Worm (Caenorhabditis elegans): ENCODE data around the gene clc-21.
A peak's percentile ranks its signal among the peaks of the same experiment; 100 is the strongest.

clc-21 gene

DNA sequence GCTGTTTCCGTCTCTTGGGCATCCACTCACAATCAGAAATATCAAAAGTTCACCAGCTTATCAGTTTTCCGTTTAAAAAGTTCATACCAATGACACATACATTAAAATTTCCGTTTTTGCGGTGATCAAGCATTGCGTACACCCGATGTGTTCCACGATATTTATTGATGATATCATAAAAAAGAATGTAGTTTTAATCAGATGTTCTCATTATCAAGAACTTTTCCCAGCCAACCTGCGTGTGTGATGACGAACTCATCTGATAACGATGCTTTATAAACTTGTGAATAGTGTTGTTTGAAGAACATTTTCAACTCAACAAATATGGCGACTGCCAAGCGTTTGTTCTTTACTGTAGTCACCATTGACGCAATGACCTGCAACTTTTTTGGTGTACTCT lies at the start of gene clc-21:
Gene clc-21 (plus strand): TSS at position 301 of the 400 bp plus-strand sequence.
- TF ChIP-seq lin-13 (tag; optimal IDR thresholded peaks at IDR 0.05) (no peak), ceh-39 (tag; optimal IDR thresholded peaks at IDR 0.05) (no peak), nhr-28 (tag; optimal IDR thresholded peaks at IDR 0.05) (no peak), snpc-4 (tag; optimal IDR thresholded peaks at IDR 0.05) (no peak), ztf-11 (tag; optimal IDR thresholded peaks at IDR 0.05) (no peak), pha-4 (tag; optimal IDR thresholded peaks at IDR 0.05) (no peak), unc-62 (GFP tag; optimal IDR thresholded peaks at IDR 0.05) (no peak), tbx-8 (GFP tag; optimal IDR thresholded peaks at IDR 0.05) (no peak), zip-8 (tag; optimal IDR thresholded peaks at IDR 0.05) (no peak), blmp-1 (tag; optimal IDR thresholded peaks at IDR 0.05) (no peak), ceh-83 (GFP tag; optimal IDR thresholded peaks at IDR 0.05) (no peak), hlh-1 (tag; optimal IDR thresholded peaks at IDR 0.05) (no peak), lin-32 (GFP tag; optimal IDR thresholded peaks at IDR 0.05) (no peak), bed-3 (GFP tag; optimal IDR thresholded peaks at IDR 0.05) (no peak), cnd-1 (tag; optimal IDR thresholded peaks at IDR 0.05) (no peak)

DNA sequence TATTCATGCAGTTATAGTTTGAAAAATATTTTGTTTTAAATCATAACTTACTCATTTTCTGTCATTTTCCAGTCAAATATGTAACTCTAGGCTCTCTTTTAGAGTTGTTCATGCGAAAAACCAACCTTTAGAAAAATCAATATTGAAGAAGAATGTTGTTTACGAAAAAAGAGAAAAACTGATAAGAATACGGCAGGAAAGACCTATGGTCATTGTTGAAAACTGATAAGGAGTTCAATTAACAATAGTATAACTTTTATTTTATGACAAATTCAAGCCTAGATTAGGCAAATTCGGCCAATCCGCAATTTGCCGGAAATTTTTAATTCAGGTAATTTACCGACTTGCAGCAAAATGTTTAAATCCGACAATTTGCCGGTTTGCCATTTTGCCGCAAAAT lies 40.3 kb upstream of the clc-21 start, which contains the start of gene Y20C6A.1:
Gene Y20C6A.1 (minus strand): TSS at position 107 of the 400 bp plus-strand sequence.
- TF ChIP-seq mep-1 (tag; optimal IDR thresholded peaks at IDR 0.05) (no peak), flh-1 (GFP tag; optimal IDR thresholded peaks at IDR 0.05) (no peak), elt-1 (tag; optimal IDR thresholded peaks at IDR 0.05; ENCODE audit: borderline replicate concordance, insufficient read depth) (no peak), snpc-4 (tag; optimal IDR thresholded peaks at IDR 0.05) (no peak), ham-2 (GFP tag; optimal IDR thresholded peaks at IDR 0.05) (no peak), ceh-39 (tag; optimal IDR thresholded peaks at IDR 0.05) (no peak), nhr-76 (tag; optimal IDR thresholded peaks at IDR 0.05) (no peak), M03D4.4 (tag; optimal IDR thresholded peaks at IDR 0.05) (no peak), lin-13 (tag; optimal IDR thresholded peaks at IDR 0.05) (no peak), drap-1 (GFP tag; optimal IDR thresholded peaks at IDR 0.05) (no peak), cnd-1 (tag; optimal IDR thresholded peaks at IDR 0.05) (no peak), nhr-12 (tag; optimal IDR thresholded peaks at IDR 0.05) (no peak), pha-4 (tag; optimal IDR thresholded peaks at IDR 0.05) (no peak), lsy-2 (tag; optimal IDR thresholded peaks at IDR 0.05) (no peak)

DNA sequence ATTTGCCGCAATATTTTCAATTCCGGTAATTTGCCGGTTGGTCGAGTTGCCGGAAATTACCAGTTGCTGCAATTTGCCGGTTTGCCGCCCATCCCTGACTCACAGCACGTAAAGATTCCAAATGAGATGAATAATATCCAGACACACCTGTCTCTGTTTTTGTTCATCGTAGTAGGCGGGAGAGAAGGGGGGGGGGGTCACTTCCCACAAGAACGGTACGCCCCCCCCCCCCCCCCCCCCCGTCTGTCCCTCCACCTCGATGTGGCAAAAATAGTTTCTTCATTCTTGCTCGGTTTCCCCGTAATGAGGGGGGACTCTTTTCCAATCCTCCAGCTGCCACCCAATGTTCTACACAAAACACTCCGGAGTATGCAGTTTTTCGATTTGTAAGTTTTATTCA lies 39.8 kb upstream of the clc-21 start, which contains the start of gene fbxb-7:
Gene fbxb-7 (plus strand): TSS at position 267 of the 400 bp plus-strand sequence.
- no peak for TF ChIP-seq lin-13 (tag; optimal IDR thresholded peaks at IDR 0.05)
- TF ChIP-seq drap-1 (GFP tag; optimal IDR thresholded peaks at IDR 0.05): peak; percentile 53
- TF ChIP-seq snpc-4 (tag; optimal IDR thresholded peaks at IDR 0.05): no peak

DNA sequence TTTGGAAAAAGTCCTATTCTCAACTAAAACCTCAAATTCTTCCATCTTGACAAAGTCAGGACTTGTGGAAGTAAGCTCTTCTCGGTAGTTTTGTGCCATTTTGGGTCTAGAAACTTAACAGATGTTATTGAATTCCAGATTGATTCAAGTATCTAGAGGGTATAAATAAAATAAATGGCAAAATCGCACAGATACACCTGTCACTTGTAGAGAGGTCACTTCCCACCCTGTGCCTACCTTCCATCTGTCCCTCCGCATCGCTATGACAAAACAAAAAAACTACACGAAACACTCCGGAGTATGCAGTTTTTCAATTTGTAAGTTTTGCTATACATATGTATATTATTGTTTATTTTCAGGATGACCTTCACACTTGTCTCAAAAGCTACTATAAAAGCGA lies 37.0 kb upstream of the clc-21 start, which contains the start of gene Y20C6A.4:
Gene Y20C6A.4 (plus strand): TSS at position 301 of the 400 bp plus-strand sequence.
- TF ChIP-seq lin-13 (tag; optimal IDR thresholded peaks at IDR 0.05): no peak
- TF ChIP-seq mep-1 (tag; optimal IDR thresholded peaks at IDR 0.05): no peak
- no peak for TF ChIP-seq ceh-83 (GFP tag; optimal IDR thresholded peaks at IDR 0.05)
- no peak for TF ChIP-seq sptf-1 (tag; optimal IDR thresholded peaks at IDR 0.05)
- no peak for TF ChIP-seq ztf-11 (tag; optimal IDR thresholded peaks at IDR 0.05)
- TF ChIP-seq nhr-76 (tag; optimal IDR thresholded peaks at IDR 0.05): no peak
- TF ChIP-seq sem-2 (GFP tag; optimal IDR thresholded peaks at IDR 0.05): no peak
- no peak for TF ChIP-seq elt-1 (tag; optimal IDR thresholded peaks at IDR 0.05; ENCODE audit: borderline replicate concordance, insufficient read depth)
- TF ChIP-seq lin-32 (GFP tag; optimal IDR thresholded peaks at IDR 0.05): no peak
- TF ChIP-seq mls-2 (tag; optimal IDR thresholded peaks at IDR 0.05): no peak
- no peak for TF ChIP-seq zip-8 (tag; optimal IDR thresholded peaks at IDR 0.05)
- no peak for TF ChIP-seq M03D4.4 (tag; optimal IDR thresholded peaks at IDR 0.05)
- TF ChIP-seq pha-4 (tag; optimal IDR thresholded peaks at IDR 0.05): no peak
- no peak for TF ChIP-seq ces-1 (GFP tag; optimal IDR thresholded peaks at IDR 0.05)
- no peak for TF ChIP-seq cnd-1 (tag; optimal IDR thresholded peaks at IDR 0.05)
- no peak for TF ChIP-seq lsy-2 (tag; optimal IDR thresholded peaks at IDR 0.05)
- no peak for TF ChIP-seq hlh-1 (tag; optimal IDR thresholded peaks at IDR 0.05)
- TF ChIP-seq drap-1 (GFP tag; optimal IDR thresholded peaks at IDR 0.05): no peak
- TF ChIP-seq nhr-12 (tag; optimal IDR thresholded peaks at IDR 0.05): no peak
- TF ChIP-seq mab-5 (tag; optimal IDR thresholded peaks at IDR 0.05): no peak

DNA sequence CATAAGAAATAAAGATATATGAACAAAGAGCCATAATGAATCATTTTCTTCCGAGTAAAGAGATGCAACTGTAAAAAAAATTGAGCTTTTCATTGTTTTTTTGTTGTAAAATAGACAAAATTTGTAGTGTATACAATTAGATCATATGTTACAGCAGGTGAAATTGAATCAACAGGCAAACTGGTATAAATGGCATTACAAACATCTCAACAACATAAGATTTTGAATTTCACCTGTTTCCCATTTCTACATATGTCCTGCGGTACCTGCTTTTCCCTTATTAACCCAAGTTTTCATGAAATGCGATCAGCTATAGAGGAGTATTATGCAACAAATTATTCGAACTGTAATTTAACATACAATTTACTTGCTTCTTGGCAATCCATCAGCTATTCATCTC lies 21.6 kb upstream of the clc-21 start, which contains the start of gene srh-120:
Gene srh-120 (plus strand): TSS at position 301 of the 400 bp plus-strand sequence.
- no peak for TF ChIP-seq lsy-2 (tag; optimal IDR thresholded peaks at IDR 0.05)
- TF ChIP-seq pha-4 (tag; optimal IDR thresholded peaks at IDR 0.05): no peak
- no peak for TF ChIP-seq lin-13 (tag; optimal IDR thresholded peaks at IDR 0.05)
- TF ChIP-seq ceh-83 (GFP tag; optimal IDR thresholded peaks at IDR 0.05): no peak
- TF ChIP-seq nhr-28 (tag; optimal IDR thresholded peaks at IDR 0.05): no peak
- TF ChIP-seq mls-2 (tag; optimal IDR thresholded peaks at IDR 0.05): no peak
- no peak for TF ChIP-seq snpc-4 (tag; optimal IDR thresholded peaks at IDR 0.05)
- no peak for TF ChIP-seq cnd-1 (tag; optimal IDR thresholded peaks at IDR 0.05)
- TF ChIP-seq zip-8 (tag; optimal IDR thresholded peaks at IDR 0.05): no peak
- TF ChIP-seq mab-5 (tag; optimal IDR thresholded peaks at IDR 0.05): no peak
- TF ChIP-seq drap-1 (GFP tag; optimal IDR thresholded peaks at IDR 0.05): no peak
- TF ChIP-seq ceh-39 (tag; optimal IDR thresholded peaks at IDR 0.05): no peak
- TF ChIP-seq hlh-1 (tag; optimal IDR thresholded peaks at IDR 0.05): no peak
- TF ChIP-seq ceh-43 (GFP tag; optimal IDR thresholded peaks at IDR 0.05): no peak
- no peak for TF ChIP-seq lin-32 (GFP tag; optimal IDR thresholded peaks at IDR 0.05)
- TF ChIP-seq elt-1 (tag; optimal IDR thresholded peaks at IDR 0.05; ENCODE audit: borderline replicate concordance, insufficient read depth): no peak
- no peak for TF ChIP-seq unc-120 (tag; optimal IDR thresholded peaks at IDR 0.05; ENCODE audit: poor library complexity, severe bottlenecking)
- no peak for TF ChIP-seq nhr-237 (tag; optimal IDR thresholded peaks at IDR 0.05)
